Worm (Caenorhabditis elegans): Measurements from ENCODE around the gene col-37.

DNA sequence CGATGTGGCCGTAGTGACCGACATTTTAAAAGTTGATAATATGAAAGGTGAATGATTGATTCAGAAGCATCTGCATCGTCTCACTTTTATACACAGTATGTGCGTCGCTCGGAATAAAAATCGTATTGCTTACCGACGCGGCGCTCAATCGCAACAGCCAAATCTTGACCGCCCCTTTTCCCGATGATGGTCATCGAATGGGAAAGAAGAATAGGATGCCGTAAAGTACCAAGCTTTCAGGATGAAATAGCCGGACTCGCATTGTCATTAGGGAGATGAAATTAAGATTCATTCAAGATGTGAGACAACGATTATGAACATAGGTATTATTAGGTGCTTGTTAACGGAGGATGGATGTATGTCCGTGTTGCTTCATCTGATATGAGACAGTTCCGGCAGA, 31.0 kb upstream of the col-37 start, which contains the start of gene lon-3:
- TF ChIP-seq nhr-12 (tag; optimal IDR thresholded peaks at IDR 0.05) (no peak), ama-1 (optimal IDR thresholded peaks at IDR 0.05) (no peak), nhr-77 (tag; optimal IDR thresholded peaks at IDR 0.05) (no peak), nfya-1 (tag; optimal IDR thresholded peaks at IDR 0.05; ENCODE audit: insufficient read depth) (no peak), sea-2 (GFP tag; optimal IDR thresholded peaks at IDR 0.05) (no peak), unc-62 (GFP tag; optimal IDR thresholded peaks at IDR 0.05) (no peak), egl-27 (tag; optimal IDR thresholded peaks at IDR 0.05) (no peak), nhr-28 (tag; optimal IDR thresholded peaks at IDR 0.05) (no peak), unc-39 (tag; optimal IDR thresholded peaks at IDR 0.05) (no peak), snpc-4 (tag; optimal IDR thresholded peaks at IDR 0.05) (no peak), skn-1 (tag; optimal IDR thresholded peaks at IDR 0.05) (no peak), pha-4 (tag; optimal IDR thresholded peaks at IDR 0.05) (no peak), ZK546.5 (tag; optimal IDR thresholded peaks at IDR 0.05) (no peak), lin-15B (tag; optimal IDR thresholded peaks at IDR 0.05) (no peak)

Measured in whole organism, L3 larva.